Worm (Caenorhabditis elegans) whole organism, L1 larva: ENCODE data around the gene M01H9.2.

ENCODE experiments used
- C16A3.4 ChIP-seq: fragments of 150-350 bp; optimal IDR thresholded peaks from 2 replicates; lab custom pipeline; 2014; ENCODE audit warnings: missing biosample characterization, missing genetic modification characterization
- C34B4.2 ChIP-seq: sonication (generic microtip); optimal IDR thresholded peaks from 2 replicates; lab custom pipeline; 2017; ENCODE audit warnings: mild to moderate bottlenecking, missing genetic modification characterization, missing compliant biosample characterization
- Y116A8C.19 ChIP-seq: sonication (generic microtip); optimal IDR thresholded peaks from 2 replicates; lab custom pipeline; 2016; ENCODE audit warnings: missing compliant biosample characterization, missing genetic modification characterization, borderline replicate concordance
- aha-1 ChIP-seq: fragments of 150-350 bp; optimal IDR thresholded peaks from 2 replicates; lab custom pipeline; 2014; ENCODE audit warnings: missing biosample characterization, missing genetic modification characterization
- ama-1 ChIP-seq: fragments of 150-350 bp; optimal IDR thresholded peaks from 2 replicates; lab custom pipeline; 2014
- blmp-1 ChIP-seq: fragments of 150-350 bp; optimal IDR thresholded peaks from 2 replicates; lab custom pipeline; 2014; ENCODE audit warnings: missing biosample characterization, missing genetic modification characterization
- ceh-63 ChIP-seq: fragments of 200-800 bp; sonication (Bioruptor generic); optimal IDR thresholded peaks from 2 replicates; lab custom pipeline; 2018; ENCODE audit warnings: mild to moderate bottlenecking, missing genetic modification characterization, missing compliant biosample characterization
- ceh-82 ChIP-seq, 3 experiments: fragments of 150-350 bp in 1 of 3; sonication (generic microtip) in 2 of 3; optimal IDR thresholded peaks; 2 replicates each; lab custom pipeline; 2014 to 2017; ENCODE audit warnings: missing biosample characterization in 3 of 3, missing genetic modification characterization in 3 of 3
- ceh-90 ChIP-seq: sonication (generic microtip); optimal IDR thresholded peaks from 2 replicates; lab custom pipeline; 2016; ENCODE audit warnings: missing genetic modification characterization, missing compliant biosample characterization
- ces-1 ChIP-seq: fragments of 150-350 bp; optimal IDR thresholded peaks from 2 replicates; lab custom pipeline; 2014; ENCODE audit warnings: missing biosample characterization, missing genetic modification reagents, missing genetic modification characterization
- efl-3 ChIP-seq: fragments of 200-800 bp; sonication (Bioruptor generic); optimal IDR thresholded peaks from 2 replicates; lab custom pipeline; 2018; ENCODE audit warnings: mild to moderate bottlenecking, missing genetic modification characterization, missing compliant biosample characterization
- egl-13 ChIP-seq: sonication (generic microtip); optimal IDR thresholded peaks from 2 replicates; lab custom pipeline; 2016; ENCODE audit warnings: missing genotype, missing genetic modification reagents, missing genetic modification characterization, missing compliant biosample characterization
- elt-2 ChIP-seq: sonication (generic microtip); optimal IDR thresholded peaks from 2 replicates; lab custom pipeline; 2016; ENCODE audit warnings: missing genetic modification characterization, mild to moderate bottlenecking, inconsistent platforms, missing compliant biosample characterization, missing genetic modification reagents
- elt-3 ChIP-seq, 6 experiments: fragments of 150-350 bp in 1 of 6; sonication (generic microtip); optimal IDR thresholded peaks; 2 replicates each; lab custom pipeline; 2017 to 2018; ENCODE audit warnings: missing biosample characterization in 6 of 6, missing genetic modification characterization in 6 of 6, inconsistent platforms in 1 of 6
- ets-5 ChIP-seq: fragments of 200-800 bp; sonication (Bioruptor generic); IDR thresholded peaks from 2 replicates; pipeline ENCODE4 v1.3.6; 2022; ENCODE audit warnings: missing genetic modification characterization, missing compliant biosample characterization
- fkh-4 ChIP-seq: sonication (generic microtip); optimal IDR thresholded peaks from 2 replicates; lab custom pipeline; 2016; ENCODE audit warnings: missing compliant biosample characterization, missing genetic modification characterization, borderline replicate concordance
- fkh-8 ChIP-seq: sonication (generic microtip); optimal IDR thresholded peaks from 2 replicates; lab custom pipeline; 2016; ENCODE audit warnings: mild to moderate bottlenecking, missing genetic modification characterization, missing compliant biosample characterization
- fos-1 ChIP-seq: fragments of 150-350 bp; optimal IDR thresholded peaks from 2 replicates; lab custom pipeline; 2014; ENCODE audit warnings: missing biosample characterization, missing genetic modification characterization
- grh-1 ChIP-seq: fragments of 200-800 bp; sonication (Bioruptor generic); IDR thresholded peaks from 2 replicates; pipeline ENCODE4 v1.3.6; 2022; ENCODE audit warnings: missing genetic modification reagents, missing genetic modification characterization, missing compliant biosample characterization
- hlh-17 ChIP-seq: fragments of 200-800 bp; sonication (Bioruptor generic); optimal IDR thresholded peaks from 2 replicates; lab custom pipeline; 2018; ENCODE audit warnings: missing genetic modification characterization, mild to moderate bottlenecking, missing compliant biosample characterization, moderate library complexity, borderline replicate concordance
- hlh-4 ChIP-seq: sonication (generic microtip); optimal IDR thresholded peaks from 2 replicates; lab custom pipeline; 2016; ENCODE audit warnings: mild to moderate bottlenecking, missing genetic modification characterization, missing compliant biosample characterization
- hpl-2 ChIP-seq: fragments of 150-350 bp; optimal IDR thresholded peaks from 2 replicates; lab custom pipeline; 2014; ENCODE audit warnings: missing biosample characterization, missing genetic modification reagents, missing genetic modification characterization
- jun-1 ChIP-seq: fragments of 150-350 bp; optimal IDR thresholded peaks from 2 replicates; lab custom pipeline; 2014; ENCODE audit warnings: missing biosample characterization, missing genetic modification reagents, missing genetic modification characterization
- lin-14 ChIP-seq: fragments of 200-800 bp; sonication (Bioruptor generic); optimal IDR thresholded peaks from 2 replicates; lab custom pipeline; 2018; ENCODE audit warnings: mild to moderate bottlenecking, missing genetic modification characterization, moderate library complexity, missing compliant biosample characterization
- lir-3 ChIP-seq: sonication (generic microtip); optimal IDR thresholded peaks from 2 replicates; lab custom pipeline; 2016; ENCODE audit warnings: mild to moderate bottlenecking, missing genetic modification characterization, moderate library complexity, missing compliant biosample characterization; ENCODE audit not compliant: poor library complexity
- lsy-2 ChIP-seq, 2 experiments: fragments of 150-350 bp; optimal IDR thresholded peaks; 2 replicates each; lab custom pipeline; 2014; ENCODE audit warnings: missing biosample characterization in 2 of 2, missing genetic modification characterization in 2 of 2
- mdl-1 ChIP-seq, 2 experiments: fragments of 150-350 bp; optimal IDR thresholded peaks; 2 replicates each; lab custom pipeline; 2014 to 2017; ENCODE audit warnings: missing biosample characterization in 2 of 2, missing genetic modification characterization in 2 of 2, inconsistent platforms in 1 of 2
- mep-1 ChIP-seq: fragments of 150-350 bp; optimal IDR thresholded peaks from 2 replicates; lab custom pipeline; 2014; ENCODE audit warnings: missing biosample characterization, missing genetic modification characterization
- nhr-20 ChIP-seq: sonication (generic microtip); optimal IDR thresholded peaks from 2 replicates; lab custom pipeline; 2016; ENCODE audit warnings: mild to moderate bottlenecking, missing genetic modification characterization, missing compliant biosample characterization
- nhr-47 ChIP-seq: sonication (generic microtip); optimal IDR thresholded peaks from 2 replicates; lab custom pipeline; 2016; ENCODE audit warnings: mild to moderate bottlenecking, missing genetic modification characterization, moderate library complexity, missing compliant biosample characterization
- nhr-90 ChIP-seq: sonication (generic microtip); optimal IDR thresholded peaks from 2 replicates; lab custom pipeline; 2016; ENCODE audit warnings: mild to moderate bottlenecking, missing genetic modification characterization, missing compliant biosample characterization; ENCODE audit not compliant: poor library complexity
- pag-3 ChIP-seq: sonication (generic microtip); optimal IDR thresholded peaks from 2 replicates; lab custom pipeline; 2017; ENCODE audit warnings: missing genetic modification characterization, mild to moderate bottlenecking, missing compliant biosample characterization, antibody characterized with exemption, borderline replicate concordance; ENCODE audit not compliant: insufficient read depth
- skn-1 ChIP-seq: fragments of 150-350 bp; optimal IDR thresholded peaks from 2 replicates; lab custom pipeline; 2014; ENCODE audit warnings: missing biosample characterization, missing genetic modification characterization
- snpc-4 ChIP-seq: fragments of 150-350 bp; optimal IDR thresholded peaks from 2 replicates; lab custom pipeline; 2014; ENCODE audit warnings: missing biosample characterization, missing genetic modification characterization
- snu-23 ChIP-seq: sonication (generic microtip); optimal IDR thresholded peaks from 2 replicates; lab custom pipeline; 2016; ENCODE audit warnings: missing genetic modification characterization, missing compliant biosample characterization
- sox-4 ChIP-seq: sonication (generic microtip); optimal IDR thresholded peaks from 2 replicates; lab custom pipeline; 2016; ENCODE audit warnings: missing genetic modification characterization, missing compliant biosample characterization
- sup-37 ChIP-seq: fragments of 200-800 bp; sonication (Bioruptor generic); optimal IDR thresholded peaks from 2 replicates; lab custom pipeline; 2018; ENCODE audit warnings: mild to moderate bottlenecking, missing genetic modification characterization, missing compliant biosample characterization
- swsn-7 ChIP-seq: sonication (generic microtip); optimal IDR thresholded peaks from 2 replicates; lab custom pipeline; 2016; ENCODE audit warnings: missing genetic modification characterization, missing compliant biosample characterization
- tbx-2 ChIP-seq: sonication (generic microtip); optimal IDR thresholded peaks from 2 replicates; lab custom pipeline; 2016; ENCODE audit warnings: missing genetic modification characterization, missing compliant biosample characterization
- tlp-1 ChIP-seq: fragments of 150-350 bp; optimal IDR thresholded peaks from 2 replicates; lab custom pipeline; 2014; ENCODE audit warnings: missing biosample characterization, missing genetic modification characterization
- unc-130 ChIP-seq: fragments of 150-350 bp; optimal IDR thresholded peaks from 2 replicates; lab custom pipeline; 2017; ENCODE audit warnings: missing biosample characterization, missing genetic modification characterization, inconsistent platforms
- unc-30 ChIP-seq: sonication (generic microtip); optimal IDR thresholded peaks from 2 replicates; lab custom pipeline; 2017; ENCODE audit warnings: missing biosample characterization, missing genetic modification characterization
- unc-62 ChIP-seq: fragments of 150-350 bp; optimal IDR thresholded peaks from 2 replicates; lab custom pipeline; 2014; ENCODE audit warnings: missing biosample characterization, missing genetic modification reagents, missing genetic modification characterization
- vab-15 ChIP-seq: sonication (generic microtip); optimal IDR thresholded peaks from 2 replicates; lab custom pipeline; 2017; ENCODE audit warnings: missing genotype, mild to moderate bottlenecking, missing genetic modification characterization, missing compliant biosample characterization
- zip-4 ChIP-seq: fragments of 200-800 bp; sonication (Bioruptor generic); optimal IDR thresholded peaks from 2 replicates; lab custom pipeline; 2018; ENCODE audit warnings: mild to moderate bottlenecking, missing genetic modification characterization, moderate library complexity, missing compliant biosample characterization
- ztf-11 ChIP-seq, 2 experiments: sonication (generic microtip); optimal IDR thresholded peaks; 2 replicates each; lab custom pipeline; 2016 to 2017; ENCODE audit warnings: missing genetic modification characterization in 2 of 2, missing biosample characterization in 1 of 2, missing compliant biosample characterization in 1 of 2
- ztf-4 ChIP-seq: fragments of 150-350 bp; optimal IDR thresholded peaks from 2 replicates; lab custom pipeline; 2014; ENCODE audit warnings: missing biosample characterization, missing genetic modification characterization

Gene M01H9.2

DNA sequence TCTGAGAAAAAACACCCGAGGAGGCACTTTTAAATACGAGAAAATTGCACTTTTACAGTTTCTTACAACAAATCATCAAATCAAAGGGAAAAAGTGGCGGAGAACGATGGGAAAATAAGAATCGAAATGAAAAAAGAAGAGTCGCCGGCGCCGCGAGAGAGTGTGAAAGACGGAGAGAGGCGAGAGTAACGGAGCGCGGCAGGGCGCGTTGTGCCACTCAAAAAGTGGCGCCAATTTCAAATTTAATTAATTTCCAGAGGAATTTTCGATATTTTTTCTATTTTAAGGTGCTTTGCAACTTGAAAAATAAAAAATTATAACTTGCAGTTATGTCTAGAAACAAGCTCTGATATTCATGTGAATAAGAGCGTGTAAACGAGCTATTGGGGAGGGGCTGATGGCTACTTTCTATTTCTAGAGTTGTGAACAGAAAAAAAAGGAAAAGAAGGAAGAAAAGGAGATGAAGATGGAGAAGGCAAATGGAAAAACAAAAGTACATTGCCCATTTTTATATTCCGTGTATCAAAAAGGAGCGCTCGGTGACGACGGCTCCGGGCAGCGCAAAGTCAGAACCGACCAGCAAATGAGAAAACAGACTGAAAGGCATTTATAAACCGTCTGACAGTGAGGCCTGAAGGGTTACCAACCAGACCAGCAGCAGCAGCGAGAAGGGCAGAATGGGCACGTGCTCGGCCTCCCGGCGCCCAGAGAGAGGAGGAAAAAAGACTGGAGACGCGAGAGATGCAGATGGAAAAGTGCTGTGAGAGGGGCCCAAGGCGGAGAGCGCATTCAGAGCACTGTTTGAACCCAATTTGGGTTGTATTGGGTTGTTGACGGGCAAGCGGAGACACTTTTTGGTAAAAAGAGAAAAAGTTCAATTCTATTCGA, 8.1 kb upstream of the M01H9.2 start (continued):
- TF ChIP-seq Y116A8C.19 (tag; lab: Kevin White, UChicago) = no peak
- TF ChIP-seq snpc-4 = no peak
- TF ChIP-seq nhr-90 (tag; lab: Kevin White, UChicago) = no peak
- TF ChIP-seq egl-13 (tag; lab: Kevin White, UChicago) = no peak
- peak; percentile 6 for TF ChIP-seq blmp-1 (tag; lab: Kevin White, UChicago)
- no peak for TF ChIP-seq C34B4.2 (tag; lab: Kevin White, UChicago)
- no peak for TF ChIP-seq ceh-90 (tag; lab: Kevin White, UChicago)
- no peak for TF ChIP-seq ces-1 (GFP tag; lab: Kevin White, UChicago)
- TF ChIP-seq lir-3 (tag; lab: Kevin White, UChicago) = no peak
- TF ChIP-seq hlh-17 = no peak
- no peak for TF ChIP-seq unc-130
- TF ChIP-seq ceh-63 = no peak
- no peak for TF ChIP-seq ets-5 (GFP tag; lab: Robert Waterston, UW)
- TF ChIP-seq tbx-2 (tag; lab: Kevin White, UChicago) = peak; percentile 11
- peak; percentile 11 for TF ChIP-seq nhr-47 (tag; lab: Kevin White, UChicago)
- TF ChIP-seq efl-3 (GFP tag; lab: Kevin White, UChicago) = no peak
- TF ChIP-seq grh-1 (GFP tag; lab: Robert Waterston, UW) = no peak
- no peak for TF ChIP-seq fos-1
- TF ChIP-seq unc-62 = no peak
- TF ChIP-seq ceh-82 (tag; optimal IDR thresholded peaks at IDR 0.05; lab: Kevin White, UChicago) = peak in 2 of 3 experiments; percentile 14 to 23
- peak; percentile 55 for TF ChIP-seq lin-14
- TF ChIP-seq swsn-7 (tag; lab: Kevin White, UChicago) = peak; percentile 19
- peak; percentile 42 for TF ChIP-seq fkh-8
- peak; percentile 37 for TF ChIP-seq snu-23 (GFP tag; lab: Kevin White, UChicago)
- no peak for TF ChIP-seq sox-4 (tag; lab: Kevin White, UChicago)
- TF ChIP-seq jun-1 (tag; lab: Kevin White, UChicago) = no peak
- TF ChIP-seq nhr-20 (tag; lab: Kevin White, UChicago) = peak; percentile 9
- TF ChIP-seq unc-30 (tag; lab: Kevin White, UChicago) = no peak
- TF ChIP-seq fkh-4 (tag; lab: Kevin White, UChicago) = no peak
- no peak for TF ChIP-seq ztf-4
- TF ChIP-seq mep-1 = no peak
- TF ChIP-seq C16A3.4 (tag; lab: Kevin White, UChicago) = peak; percentile 54
- TF ChIP-seq elt-2 (tag; lab: Kevin White, UChicago) = no peak

DNA sequence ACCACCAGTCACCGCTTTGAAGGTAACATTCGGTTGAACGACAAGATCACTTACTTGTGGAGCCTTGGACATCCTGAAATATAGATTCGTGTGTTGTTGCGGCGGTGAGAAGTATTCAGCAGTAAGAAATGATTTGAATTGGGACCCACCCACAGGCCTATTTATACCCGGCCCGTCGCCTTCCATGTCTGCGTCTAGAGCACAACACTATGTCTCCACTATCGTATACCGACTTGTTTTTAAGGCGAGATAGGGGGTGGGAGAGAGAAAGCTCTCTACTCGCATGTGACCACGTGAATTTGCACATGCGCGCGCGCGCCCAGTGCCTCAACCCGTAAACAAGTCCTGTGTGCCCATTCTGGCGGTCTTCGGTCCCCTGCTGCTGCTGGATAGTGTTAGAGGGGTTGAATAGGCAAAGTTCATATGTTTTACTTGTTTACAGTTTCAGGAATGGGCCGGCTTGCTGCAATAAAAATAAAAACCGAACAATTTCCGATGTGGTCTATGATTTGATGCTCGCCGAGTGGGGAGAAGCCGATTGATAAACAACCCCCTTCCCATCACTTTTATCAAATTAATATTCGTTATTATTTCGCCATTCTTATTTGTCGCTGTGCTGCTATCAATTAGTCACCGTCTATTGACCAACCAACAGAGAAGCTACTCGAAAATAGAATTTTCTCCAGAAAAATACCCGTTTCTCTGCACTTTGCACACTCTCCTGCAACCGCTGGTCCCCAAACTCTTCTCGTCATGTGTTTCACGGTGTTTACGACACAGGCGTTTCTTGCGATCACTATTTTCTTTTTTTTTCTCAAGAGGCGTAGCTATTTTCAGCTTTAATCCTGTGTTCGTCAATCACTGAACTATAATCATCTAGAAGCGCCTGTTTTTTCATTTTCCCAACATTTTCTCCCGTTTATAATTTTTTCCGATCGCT, 7.0 kb upstream of the M01H9.2 start:
- no peak for TF ChIP-seq ets-5 (GFP tag; lab: Robert Waterston, UW)
- TF ChIP-seq ztf-11 (tag; optimal IDR thresholded peaks at IDR 0.05; lab: Kevin White, UChicago) = no peak
- no peak for TF ChIP-seq elt-3 (tag; optimal IDR thresholded peaks at IDR 0.05; lab: Kevin White, UChicago)
- peak; percentile 12 for TF ChIP-seq skn-1 (tag; lab: Kevin White, UChicago)
- no peak for TF ChIP-seq grh-1 (GFP tag; lab: Robert Waterston, UW)
- TF ChIP-seq zip-4 (GFP tag; lab: Kevin White, UChicago) = peak; percentile 36
- TF ChIP-seq lsy-2 (tag; optimal IDR thresholded peaks at IDR 0.05; lab: Kevin White, UChicago) = peak; percentile 61 to 86
- no peak for TF ChIP-seq hpl-2 (GFP tag; lab: Kevin White, UChicago)
- no peak for TF ChIP-seq sup-37 (GFP tag; lab: Kevin White, UChicago)
- TF ChIP-seq mdl-1 (tag; optimal IDR thresholded peaks at IDR 0.05; lab: Kevin White, UChicago) = peak in 1 of 2 experiments; percentile 93
- TF ChIP-seq tlp-1 (tag; lab: Kevin White, UChicago) = no peak
- peak; percentile 59 for TF ChIP-seq C16A3.4 (tag; lab: Kevin White, UChicago)
- peak; percentile 59 for TF ChIP-seq elt-2 (tag; lab: Kevin White, UChicago)
- no peak for TF ChIP-seq fos-1
- peak in 1 of 3 experiments; percentile 53 for TF ChIP-seq ceh-82 (tag; optimal IDR thresholded peaks at IDR 0.05; lab: Kevin White, UChicago)
- TF ChIP-seq swsn-7 (tag; lab: Kevin White, UChicago) = peak; percentile 64
- no peak for TF ChIP-seq pag-3 (tag; lab: Kevin White, UChicago)
- TF ChIP-seq hlh-4 (tag; lab: Kevin White, UChicago) = no peak
- TF ChIP-seq egl-13 (tag; lab: Kevin White, UChicago) = peak; percentile 65
- no peak for TF ChIP-seq vab-15 (tag; lab: Kevin White, UChicago)
- TF ChIP-seq sox-4 (tag; lab: Kevin White, UChicago) = peak; percentile 47
- peak; percentile 56 for TF ChIP-seq ama-1 (lab: Kevin White, UChicago)
- no peak for TF ChIP-seq aha-1 (tag; lab: Kevin White, UChicago)
